Fruit fly (Drosophila melanogaster) whole organism, embryonic: Measurements from ENCODE around the gene sob.

Experiments used
- B-H2 ChIP-seq: fragments of 200-800 bp; sonication (Bioruptor generic); optimal IDR thresholded peaks from 2 replicates; lab custom pipeline; 2018; ENCODE audit warnings: missing biosample characterization, mild to moderate bottlenecking, missing genetic modification characterization
- Bdp1 ChIP-seq: fragments of 200-800 bp; sonication (Bioruptor generic); optimal IDR thresholded peaks from 3 replicates; lab custom pipeline; 2016; ENCODE audit warnings: missing biosample characterization, missing genetic modification characterization
- CG10267 ChIP-seq: fragments of 200-800 bp; sonication (Bioruptor generic); optimal IDR thresholded peaks from 2 replicates; lab custom pipeline; 2018; ENCODE audit warnings: missing biosample characterization, mild to moderate bottlenecking, missing genetic modification characterization, moderate library complexity
- CG10321 ChIP-seq: fragments of 200-800 bp; sonication (Bioruptor generic); IDR thresholded peaks from 2 replicates; pipeline ENCODE4 v1.3.6; 2022; ENCODE audit warnings: missing biosample characterization, missing genetic modification characterization
- CG12659 ChIP-seq: fragments of 200-800 bp; sonication (Bioruptor generic); optimal IDR thresholded peaks from 3 replicates; lab custom pipeline; 2017; ENCODE audit warnings: mild to moderate bottlenecking, missing biosample characterization, missing genetic modification reagents, missing genetic modification characterization
- CG14014 ChIP-seq: fragments of 200-800 bp; sonication (Bioruptor generic); IDR thresholded peaks from 2 replicates; pipeline ENCODE4 v1.3.6; 2022; ENCODE audit warnings: missing biosample characterization, missing genetic modification characterization
- CG17385 ChIP-seq: fragments of 200-800 bp; sonication (Bioruptor generic); optimal IDR thresholded peaks from 3 replicates; lab custom pipeline; 2018; ENCODE audit warnings: missing biosample characterization, mild to moderate bottlenecking, missing genetic modification characterization
- CG18011 ChIP-seq: fragments of 200-800 bp; sonication (Bioruptor generic); optimal IDR thresholded peaks from 2 replicates; lab custom pipeline; 2017; ENCODE audit warnings: missing biosample characterization, missing genetic modification characterization, mild to moderate bottlenecking, moderate library complexity, missing genotype
- CG2129 ChIP-seq: fragments of 200-800 bp; sonication (Bioruptor generic); IDR thresholded peaks from 2 replicates; pipeline ENCODE4 v1.3.6; 2022; ENCODE audit warnings: missing biosample characterization, missing genetic modification characterization; ENCODE audit not compliant: partially characterized antibody
- CG2712 ChIP-seq: fragments of 200-800 bp; optimal IDR thresholded peaks from 3 replicates; lab custom pipeline; 2019; ENCODE audit warnings: missing biosample characterization, mild to moderate bottlenecking, missing genetic modification characterization, moderate library complexity
- CG4282 ChIP-seq: fragments of 200-800 bp; sonication (Bioruptor generic); optimal IDR thresholded peaks from 2 replicates; lab custom pipeline; 2016; ENCODE audit warnings: missing biosample characterization, missing genetic modification characterization
- CG4360 ChIP-seq: fragments of 200-800 bp; sonication (Bioruptor generic); IDR thresholded peaks from 2 replicates; pipeline ENCODE4 v1.3.6; 2022; ENCODE audit warnings: missing biosample characterization, missing genetic modification characterization
- CG4854 ChIP-seq: fragments of 200-800 bp; sonication (Bioruptor generic); optimal IDR thresholded peaks from 2 replicates; lab custom pipeline; 2016; ENCODE audit warnings: missing biosample characterization, missing genetic modification characterization, inconsistent platforms
- CG6272 ChIP-seq: fragments of 200-800 bp; sonication (Bioruptor generic); IDR thresholded peaks from 2 replicates; pipeline ENCODE4 v1.3.6; 2022; ENCODE audit warnings: missing biosample characterization, missing genetic modification characterization
- CG7839 ChIP-seq: fragments of 200-800 bp; sonication (Bioruptor generic); optimal IDR thresholded peaks from 3 replicates; lab custom pipeline; 2018; ENCODE audit warnings: missing biosample characterization, mild to moderate bottlenecking, missing genetic modification characterization, moderate library complexity
- CG7928 ChIP-seq: fragments of 200-800 bp; sonication (Bioruptor generic); optimal IDR thresholded peaks from 2 replicates; lab custom pipeline; 2017; ENCODE audit warnings: missing biosample characterization, mild to moderate bottlenecking, missing genetic modification characterization
- CG8290 ChIP-seq, 3 experiments: fragments of 200-800 bp; sonication (Bioruptor generic); optimal IDR thresholded peaks; 2 replicates each; lab custom pipeline; 2016 to 2019; ENCODE audit warnings: missing biosample characterization in 3 of 3, missing genetic modification characterization in 3 of 3, mild to moderate bottlenecking in 2 of 3, moderate library complexity in 1 of 3
- CG8388 ChIP-seq: fragments of 200-800 bp; sonication (Bioruptor generic); optimal IDR thresholded peaks from 2 replicates; lab custom pipeline; 2019; ENCODE audit warnings: missing biosample characterization, mild to moderate bottlenecking, missing genetic modification characterization, moderate library complexity
- CG9876 ChIP-seq: fragments of 200-800 bp; sonication (Bioruptor generic); optimal IDR thresholded peaks from 2 replicates; lab custom pipeline; 2016; ENCODE audit warnings: missing biosample characterization, missing genetic modification characterization
- H2.0 ChIP-seq: fragments of 200-800 bp; sonication (Bioruptor generic); IDR thresholded peaks from 2 replicates; pipeline ENCODE4 v1.3.6; 2022; ENCODE audit warnings: missing biosample characterization, missing genetic modification characterization
- HHEX ChIP-seq: fragments of 200-800 bp; sonication (Bioruptor generic); optimal IDR thresholded peaks from 3 replicates; lab custom pipeline; 2017; ENCODE audit warnings: missing biosample characterization, mild to moderate bottlenecking, missing genetic modification characterization, missing genetic modification reagents
- Kr ChIP-seq: fragments of 200-800 bp; sonication (Bioruptor generic); optimal IDR thresholded peaks from 2 replicates; lab custom pipeline; 2017; ENCODE audit warnings: missing biosample characterization, mild to moderate bottlenecking, missing genetic modification characterization
- Lpt ChIP-seq: fragments of >200 bp; optimal IDR thresholded peaks from 2 replicates; lab custom pipeline; 2018; ENCODE audit warnings: missing biosample characterization, missing genetic modification characterization
- Med ChIP-seq: fragments of 200-800 bp; sonication (Bioruptor generic); peaks from one replicate; lab custom pipeline; 2016; ENCODE audit warnings: missing biosample characterization, missing genetic modification characterization, mild to moderate bottlenecking, inconsistent platforms, moderate library complexity
- Mes4 ChIP-seq: fragments of 200-800 bp; sonication (Bioruptor generic); optimal IDR thresholded peaks from 2 replicates; lab custom pipeline; 2016; ENCODE audit warnings: missing biosample characterization, missing genetic modification characterization
- Neu2 ChIP-seq: fragments of 200-800 bp; sonication (Bioruptor generic); optimal IDR thresholded peaks from 3 replicates; lab custom pipeline; 2016; ENCODE audit warnings: missing biosample characterization, missing genetic modification characterization, borderline replicate concordance
- Nf-YA ChIP-seq: fragments of 200-800 bp; sonication (Bioruptor generic); IDR thresholded peaks from 2 replicates; pipeline ENCODE4 v1.3.6; 2022; ENCODE audit warnings: missing biosample characterization, missing genetic modification characterization
- Oli ChIP-seq: fragments of 200-800 bp; sonication (Bioruptor generic); optimal IDR thresholded peaks from 2 replicates; lab custom pipeline; 2018; ENCODE audit warnings: missing biosample characterization, mild to moderate bottlenecking, missing genetic modification characterization, moderate library complexity
- Pdp1 ChIP-seq, 2 experiments: fragments of 200-800 bp; sonication (Bioruptor generic); optimal IDR thresholded peaks; 3 replicates each; lab custom pipeline; 2016; ENCODE audit warnings: missing biosample characterization in 2 of 2, missing genetic modification characterization in 2 of 2, mild to moderate bottlenecking in 1 of 2, moderate library complexity in 1 of 2
- Ptx1 ChIP-seq: fragments of 200-800 bp; sonication (Bioruptor generic); IDR thresholded peaks from 2 replicates; pipeline ENCODE4 v1.3.6; 2022; ENCODE audit warnings: missing biosample characterization, missing genetic modification characterization
- Scr ChIP-seq: fragments of 200-800 bp; sonication (Bioruptor generic); IDR thresholded peaks from 2 replicates; pipeline ENCODE4 v1.3.6; 2022; ENCODE audit warnings: missing biosample characterization, missing genetic modification characterization; ENCODE audit not compliant: partially characterized antibody
- Side ChIP-seq: fragments of 200-800 bp; sonication (Bioruptor generic); optimal IDR thresholded peaks from 2 replicates; lab custom pipeline; 2016; ENCODE audit warnings: missing biosample characterization, missing genetic modification characterization
- Xrp1 ChIP-seq: fragments of 200-800 bp; sonication (Bioruptor generic); IDR thresholded peaks from 2 replicates; pipeline ENCODE4 v1.3.6; 2022; ENCODE audit warnings: missing biosample characterization, missing genetic modification characterization
- ash1 ChIP-seq: fragments of 200-800 bp; sonication (Bioruptor generic); optimal IDR thresholded peaks from 2 replicates; lab custom pipeline; 2018; ENCODE audit warnings: missing biosample characterization, mild to moderate bottlenecking, missing genetic modification characterization
- bab2 ChIP-seq: fragments of 200-800 bp; sonication (Bioruptor generic); optimal IDR thresholded peaks from 2 replicates; lab custom pipeline; 2016; ENCODE audit warnings: missing biosample characterization, missing genetic modification characterization
- btn ChIP-seq: fragments of 200-800 bp; sonication (Bioruptor generic); optimal IDR thresholded peaks from 2 replicates; lab custom pipeline; 2016; ENCODE audit warnings: missing biosample characterization, missing genetic modification characterization
- cad ChIP-seq: fragments of >200 bp; optimal IDR thresholded peaks from 2 replicates; lab custom pipeline; 2017; ENCODE audit warnings: missing biosample characterization, missing genetic modification characterization
- chinmo ChIP-seq: fragments of 200-800 bp; sonication (Bioruptor generic); IDR thresholded peaks from 4 replicates; pipeline ENCODE4 v1.3.6; 2022; ENCODE audit warnings: missing biosample characterization, missing genetic modification characterization; ENCODE audit not compliant: partially characterized antibody
- ci ChIP-seq: fragments of 200-800 bp; sonication (Bioruptor generic); IDR thresholded peaks from 3 replicates; pipeline ENCODE4 v1.3.6; 2022; ENCODE audit warnings: missing biosample characterization, missing genetic modification characterization
- croc ChIP-seq: fragments of 200-800 bp; sonication (Bioruptor generic); conservative IDR thresholded peaks from 3 replicates; pipeline ENCODE4 v1.3.6; 2022; ENCODE audit warnings: missing biosample characterization, missing genetic modification characterization
- dmrt11E ChIP-seq: fragments of 200-800 bp; sonication (Bioruptor generic); optimal IDR thresholded peaks from 3 replicates; lab custom pipeline; 2018; ENCODE audit warnings: missing biosample characterization, mild to moderate bottlenecking, missing genetic modification characterization, moderate library complexity
- eve ChIP-seq, 2 experiments: fragments of >200 bp; optimal IDR thresholded peaks; 2 replicates each; lab custom pipeline; 2017; ENCODE audit warnings: missing biosample characterization in 2 of 2, missing genetic modification characterization in 2 of 2
- fd3F ChIP-seq: fragments of 200-800 bp; sonication (Bioruptor generic); optimal IDR thresholded peaks from 2 replicates; lab custom pipeline; 2018; ENCODE audit warnings: missing biosample characterization, mild to moderate bottlenecking, missing genetic modification characterization, moderate library complexity
- gfzf ChIP-seq: fragments of 200-800 bp; sonication (Bioruptor generic); optimal IDR thresholded peaks from 2 replicates; lab custom pipeline; 2016; ENCODE audit warnings: missing biosample characterization, mild to moderate bottlenecking, missing genetic modification characterization, moderate library complexity
- lola ChIP-seq, 3 experiments: fragments of >200 bp in 2 of 3; fragments of 200-800 bp in 1 of 3; sonication (Bioruptor generic) in 1 of 3; optimal IDR thresholded peaks; 2 replicates each; lab custom pipeline; 2017 to 2019; ENCODE audit warnings: missing biosample characterization in 3 of 3, missing genetic modification characterization in 3 of 3, mild to moderate bottlenecking in 1 of 3, moderate library complexity in 1 of 3
- sisA ChIP-seq: fragments of 200-800 bp; sonication (Bioruptor generic); IDR thresholded peaks from 2 replicates; pipeline ENCODE4 v1.3.6; 2022; ENCODE audit warnings: missing biosample characterization, missing genetic modification characterization
- so ChIP-seq: fragments of 200-800 bp; sonication (Bioruptor generic); IDR thresholded peaks from 3 replicates; pipeline ENCODE4 v1.3.6; 2022; ENCODE audit warnings: missing biosample characterization, missing genetic modification characterization
- ssp ChIP-seq: fragments of 200-800 bp; sonication (Bioruptor generic); IDR thresholded peaks from 2 replicates; pipeline ENCODE4 v1.3.6; 2022; ENCODE audit warnings: missing biosample characterization, missing genetic modification characterization
- twi ChIP-seq: fragments of 200-800 bp; optimal IDR thresholded peaks from 2 replicates; lab custom pipeline; 2019; ENCODE audit warnings: missing biosample characterization, mild to moderate bottlenecking, missing genetic modification characterization, moderate library complexity
- vnd ChIP-seq: fragments of 200-800 bp; sonication (Bioruptor generic); IDR thresholded peaks from 3 replicates; pipeline ENCODE4 v1.3.6; 2022; ENCODE audit warnings: missing biosample characterization, missing genetic modification characterization; ENCODE audit not compliant: partially characterized antibody

Gene sob

dm6 chr2L:3600847-3601246 is 20.3 kb upstream of the sob start (continued):
- peak; percentile 15; the same call in 1 of the 2 replicates for TF ChIP-seq ssp (GFP tag; lab: Robert Waterston, UW)
- TF ChIP-seq CG7928 = no peak
- TF ChIP-seq CG2129 (GFP tag; lab: Robert Waterston, UW) = no peak
- no peak for TF ChIP-seq ash1 (GFP tag; lab: Kevin White, UChicago)
- peak; percentile 32 for TF ChIP-seq bab2 (GFP tag; lab: Kevin White, UChicago)
- TF ChIP-seq vnd = no peak
- no peak for TF ChIP-seq CG8290 (GFP tag; optimal IDR thresholded peaks at IDR 0.05; lab: Kevin White, UChicago)
- TF ChIP-seq CG8290 (tag; optimal IDR thresholded peaks at IDR 0.05; lab: Kevin White, UChicago) = no peak
- peak; percentile 29 for TF ChIP-seq CG10267 (tag; lab: Kevin White, UChicago)
- peak; percentile 33 for TF ChIP-seq CG7839 (tag; lab: Kevin White, UChicago)
- peak; percentile 22 for TF ChIP-seq twi
- TF ChIP-seq Xrp1 (GFP tag; lab: Robert Waterston, UW) = peak; percentile 72
- TF ChIP-seq Med (GFP tag; lab: Kevin White, UChicago) = peak; percentile 60
- peak; percentile 31; the same call in 1 of the 2 replicates for TF ChIP-seq sisA (GFP tag; lab: Robert Waterston, UW)
- TF ChIP-seq cad (GFP tag; lab: Kevin White, UChicago) = no peak
- no peak for TF ChIP-seq btn (GFP tag; lab: Kevin White, UChicago)
- TF ChIP-seq ci (GFP tag; lab: Robert Waterston, UW) = peak; percentile 65; the same call in 1 of the 3 replicates
- TF ChIP-seq CG12659 (GFP tag; lab: Kevin White, UChicago) = no peak
- TF ChIP-seq chinmo (GFP tag; lab: Robert Waterston, UW) = no peak
- TF ChIP-seq CG4854 (GFP tag; lab: Kevin White, UChicago) = no peak
- no peak for TF ChIP-seq gfzf (GFP tag; lab: Kevin White, UChicago)
- TF ChIP-seq Oli (tag; lab: Kevin White, UChicago) = peak; percentile 32
- peak; percentile 21 to 30 for TF ChIP-seq Pdp1 (GFP tag; optimal IDR thresholded peaks at IDR 0.05; lab: Kevin White, UChicago)
- TF ChIP-seq dmrt11E (tag; lab: Kevin White, UChicago) = peak; percentile 87
- TF ChIP-seq Neu2 (GFP tag; lab: Kevin White, UChicago) = no peak
- TF ChIP-seq HHEX (GFP tag; lab: Kevin White, UChicago) = no peak
- no peak for TF ChIP-seq CG4360 (GFP tag; lab: Robert Waterston, UW)
- TF ChIP-seq Ptx1 (GFP tag; lab: Robert Waterston, UW) = no peak
- peak; percentile 36 for TF ChIP-seq CG8388 (GFP tag; lab: Kevin White, UChicago)
- TF ChIP-seq CG14014 (GFP tag; lab: Robert Waterston, UW) = no peak
- peak; percentile 30 for TF ChIP-seq Side
- TF ChIP-seq CG17385 (GFP tag; lab: Kevin White, UChicago) = no peak
- no peak for TF ChIP-seq Lpt (GFP tag; lab: Kevin White, UChicago)
- no peak for TF ChIP-seq eve (GFP tag; optimal IDR thresholded peaks at IDR 0.05; lab: Kevin White, UChicago)
- no peak for TF ChIP-seq Nf-YA (GFP tag; lab: Robert Waterston, UW)
- TF ChIP-seq CG4282 (GFP tag; lab: Kevin White, UChicago) = no peak
- TF ChIP-seq lola (GFP tag; optimal IDR thresholded peaks at IDR 0.05; lab: Kevin White, UChicago) = peak in 1 of 3 experiments; percentile 75
- no peak for TF ChIP-seq CG9876 (GFP tag; lab: Kevin White, UChicago)
- TF ChIP-seq H2.0 (GFP tag; lab: Robert Waterston, UW) = peak; percentile 19; the same call in 1 of the 2 replicates
- peak; percentile 62 for TF ChIP-seq CG2712 (tag; lab: Kevin White, UChicago)
- TF ChIP-seq Scr (GFP tag; lab: Robert Waterston, UW) = no peak
- TF ChIP-seq CG6272 = no peak
- no peak for TF ChIP-seq CG10321
- TF ChIP-seq fd3F (GFP tag; lab: Kevin White, UChicago) = no peak
- TF ChIP-seq CG18011 (GFP tag; lab: Kevin White, UChicago) = no peak
- peak; percentile 24; the same call in 1 of the 3 replicates for TF ChIP-seq croc (GFP tag; lab: Robert Waterston, UW)
- peak; percentile 7 for TF ChIP-seq Mes4 (GFP tag; lab: Kevin White, UChicago)
- TF ChIP-seq Kr = no peak
- TF ChIP-seq B-H2 (GFP tag; lab: Kevin White, UChicago) = no peak
- TF ChIP-seq Bdp1 (GFP tag; lab: Kevin White, UChicago) = no peak
- no peak for TF ChIP-seq so
